Fruit fly (Drosophila melanogaster) whole organism: ENCODE measurements around the gene CG42713.

ENCODE experiments used
- CG8478 ChIP-seq: fragments of >200 bp; optimal IDR thresholded peaks from 2 replicates; lab custom pipeline; 2018; ENCODE audit warnings: inconsistent platforms
- pan ChIP-seq: fragments of >200 bp; optimal IDR thresholded peaks from 2 replicates; lab custom pipeline; 2017
- psq ChIP-seq: fragments of >200 bp; optimal IDR thresholded peaks from 2 replicates; lab custom pipeline; 2017

- TF ChIP-seq pan (lab: Kevin White, UChicago) (no peak), CG8478 (lab: Kevin White, UChicago) (no peak), psq (lab: Kevin White, UChicago) (no peak)
These were observed 39.9 kb downstream of the CG42713 start for dm6 chr2L:8931176-8931575.
